Fruit fly (Drosophila melanogaster) whole organism, pupa: ENCODE results near the gene CG2209.

ENCODE experiments used
- CG10348 ChIP-seq: fragments of 200-800 bp; sonication (Bioruptor generic); IDR thresholded peaks from 2 replicates; pipeline ENCODE4 v1.3.6; 2022; ENCODE audit warnings: missing biosample characterization, missing genetic modification characterization
- CG12605 ChIP-seq: fragments of 200-800 bp; sonication (Bioruptor generic); IDR thresholded peaks from 2 replicates; pipeline ENCODE4 v1.3.6; 2022; ENCODE audit warnings: missing biosample characterization, missing genetic modification characterization
- CG13204 ChIP-seq: fragments of 200-800 bp; sonication (Bioruptor generic); optimal IDR thresholded peaks from 2 replicates; lab custom pipeline; 2018; ENCODE audit warnings: missing biosample characterization, mild to moderate bottlenecking, missing genetic modification characterization, moderate library complexity
- CG15710 ChIP-seq: fragments of 200-800 bp; sonication (Bioruptor generic); optimal IDR thresholded peaks from 2 replicates; lab custom pipeline; 2018; ENCODE audit warnings: missing biosample characterization, mild to moderate bottlenecking, missing genetic modification characterization, moderate library complexity
- CG32121 ChIP-seq: fragments of 200-800 bp; sonication (Bioruptor generic); IDR thresholded peaks from 2 replicates; pipeline ENCODE4 v1.3.6; 2022; ENCODE audit warnings: missing biosample characterization, missing genetic modification characterization
- CG34367 ChIP-seq: fragments of 200-800 bp; sonication (Bioruptor generic); optimal IDR thresholded peaks from 2 replicates; lab custom pipeline; 2018; ENCODE audit warnings: missing biosample characterization, mild to moderate bottlenecking, missing genetic modification characterization
- CG4496 ChIP-seq: fragments of 200-800 bp; sonication (Bioruptor generic); IDR thresholded peaks from 3 replicates; pipeline ENCODE4 v1.3.6; 2022; ENCODE audit warnings: missing biosample characterization, missing genetic modification characterization
- CG8301 ChIP-seq: fragments of 200-800 bp; sonication (Bioruptor generic); optimal IDR thresholded peaks from 2 replicates; lab custom pipeline; 2018; ENCODE audit warnings: missing biosample characterization, mild to moderate bottlenecking, missing genetic modification characterization
- D1 ChIP-seq: fragments of 200-800 bp; sonication (Bioruptor generic); optimal IDR thresholded peaks from 2 replicates; lab custom pipeline; 2018; ENCODE audit warnings: missing biosample characterization, mild to moderate bottlenecking, missing genetic modification characterization, moderate library complexity
- EcR ChIP-seq: fragments of 200-800 bp; sonication (Bioruptor generic); optimal IDR thresholded peaks from 3 replicates; lab custom pipeline; 2019; ENCODE audit warnings: missing biosample characterization, missing genetic modification characterization, mild to moderate bottlenecking, moderate library complexity, missing genetic modification reagents
- Pif1A ChIP-seq: fragments of 200-800 bp; sonication (Bioruptor generic); optimal IDR thresholded peaks from 3 replicates; lab custom pipeline; 2016; ENCODE audit warnings: missing biosample characterization, missing genetic modification characterization
- fd96Ca ChIP-seq: fragments of 200-800 bp; sonication (Bioruptor generic); IDR thresholded peaks from 3 replicates; pipeline ENCODE4 v1.3.6; 2022; ENCODE audit warnings: missing biosample characterization, missing genetic modification characterization
- gl ChIP-seq: fragments of 200-800 bp; sonication (Bioruptor generic); optimal IDR thresholded peaks from 2 replicates; lab custom pipeline; 2018; ENCODE audit warnings: missing biosample characterization, mild to moderate bottlenecking, missing genetic modification characterization

- TF ChIP-seq EcR (GFP tag; lab: Kevin White, UChicago) (no peak), CG13204 (GFP tag; lab: Kevin White, UChicago) (no peak), gl (tag; lab: Kevin White, UChicago) (no peak), CG15710 (tag; lab: Kevin White, UChicago) (no peak), Pif1A (GFP tag; lab: Kevin White, UChicago) (no peak), CG8301 (no peak), CG32121 (GFP tag; lab: Robert Waterston, UW) (no peak), CG34367 (tag; lab: Kevin White, UChicago) (no peak), CG4496 (GFP tag; lab: Robert Waterston, UW) (no peak), D1 (tag; lab: Kevin White, UChicago) (no peak), fd96Ca (GFP tag; lab: Robert Waterston, UW) (no peak), CG10348 (GFP tag; lab: Robert Waterston, UW) (no peak), CG12605 (GFP tag; lab: Robert Waterston, UW) (peak; percentile 82)
Measured at dm6 chrX:12986948-12987450, 35.0 kb upstream of the CG2209 start.
